Fruit fly (Drosophila melanogaster) S2 (cell line): ENCODE measurements around the gene Cse1.

Experiments
- CG8478 ChIP-seq: fragments of >200 bp; optimal IDR thresholded peaks from 2 replicates; lab custom pipeline; 2018
- CTCF ChIP-seq, 2 experiments: fragments of >200 bp; optimal IDR thresholded peaks; 2 replicates each; lab custom pipeline; 2018

DNA sequence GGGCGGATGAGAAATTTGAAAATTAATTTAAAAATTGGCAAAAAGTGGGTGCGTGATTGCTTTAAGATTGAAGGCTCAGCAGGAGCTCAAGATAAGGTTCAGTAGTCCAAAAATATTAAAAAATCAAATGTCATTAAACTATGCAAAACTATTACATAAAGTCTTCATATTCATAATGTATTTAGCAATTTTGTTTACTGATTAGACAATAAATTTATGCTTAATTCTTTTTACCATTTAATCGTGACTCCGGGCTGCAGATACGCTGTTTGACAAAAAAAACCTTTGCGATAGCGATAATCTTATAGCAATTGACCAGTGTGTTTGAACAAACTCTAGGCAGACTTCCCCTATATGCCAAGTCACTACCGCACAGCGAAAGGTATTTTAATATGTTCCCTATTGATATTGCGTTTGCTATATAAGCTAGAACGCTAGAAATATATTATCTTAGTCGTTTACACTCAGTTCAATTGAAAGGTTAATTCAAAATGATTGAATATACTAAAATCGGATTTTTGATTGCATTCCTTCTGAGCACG is 28.8 kb downstream of the Cse1 start, which contains the start of gene Ugt37E1:
- TF ChIP-seq CTCF (optimal IDR thresholded peaks at IDR 0.05; lab: Kevin White, UChicago) (no peak), CG8478 (no peak)
